Worm (Caenorhabditis elegans) whole organism, L4/young adult: Measurements from ENCODE around the gene srx-9.

Experiments used
- dao-5 ChIP-seq: sonication (generic microtip); optimal IDR thresholded peaks from 2 replicates; lab custom pipeline; 2016; ENCODE audit warnings: missing genotype, missing genetic modification characterization, moderate library complexity, missing compliant biosample characterization
- him-1 ChIP-seq: sonication (generic microtip); optimal IDR thresholded peaks from 2 replicates; lab custom pipeline; 2016; ENCODE audit warnings: missing genotype, missing genetic modification reagents, missing genetic modification characterization, missing compliant biosample characterization

DNA sequence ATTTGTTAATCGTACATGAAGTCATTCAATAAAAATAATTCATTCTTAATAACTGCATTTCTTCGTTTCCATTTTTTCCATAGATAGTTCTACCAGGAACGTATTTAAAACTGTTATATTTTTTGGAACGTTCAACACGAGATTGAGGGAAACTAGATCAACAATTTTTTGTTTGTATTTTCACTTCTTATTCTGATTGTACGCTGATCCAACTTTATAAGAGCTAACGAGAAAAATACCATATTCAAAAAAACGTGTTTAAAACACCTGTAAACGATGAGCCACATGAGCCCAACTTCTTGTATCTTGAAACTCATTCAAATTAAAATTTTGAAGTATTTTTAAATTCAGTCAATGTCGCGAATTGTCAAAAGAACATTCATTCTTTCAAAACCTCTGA lies 21.3 kb upstream of the srx-9 start:
- TF ChIP-seq dao-5: no peak
- TF ChIP-seq him-1 (tag; lab: Kevin White, UChicago): no peak
